Worm (Caenorhabditis elegans): Measurements from ENCODE around the gene ccm-2.

ccm-2 gene

ce11 chrIV:1895024-1895423, 60.6 kb downstream of the ccm-2 start:
- TF ChIP-seq die-1 (tag; optimal IDR thresholded peaks at IDR 0.05) (no peak), B0019.2 (GFP tag; conservative IDR thresholded peaks at IDR 0.05) (no peak), dox-1 (GFP tag; IDR thresholded peaks at IDR 0.05) (no peak), attf-5 (GFP tag; optimal IDR thresholded peaks at IDR 0.05) (no peak), ekl-4 (GFP tag; IDR thresholded peaks at IDR 0.05) (no peak), F55B11.4 (tag; optimal IDR thresholded peaks at IDR 0.05; ENCODE audit: borderline replicate concordance, insufficient read depth) (no peak), hmg-20 (GFP tag; IDR thresholded peaks at IDR 0.05) (no peak)

- 0 out of 2 replicates have a peak, but pooled peaks have one; percentile 44 for TF ChIP-seq ekl-4 (GFP tag; IDR thresholded peaks at IDR 0.05)
- TF ChIP-seq zfh-2 (GFP tag; conservative IDR thresholded peaks at IDR 0.05): peak; percentile 55
- no peak for TF ChIP-seq hmg-20 (GFP tag; IDR thresholded peaks at IDR 0.05)
- TF ChIP-seq bed-1 (GFP tag; IDR thresholded peaks at IDR 0.05): no peak
Measured at ce11 chrIV:1896145-1896544, 61.7 kb downstream of the ccm-2 start.

All from whole organism, young adult.